Fruit fly (Drosophila melanogaster) whole organism, pupa: ENCODE measurements around the gene Zn72D.

Experiments used
- CG10348 ChIP-seq: fragments of 200-800 bp; sonication (Bioruptor generic); IDR thresholded peaks from 2 replicates; pipeline ENCODE4 v1.3.6; 2022; ENCODE audit warnings: missing biosample characterization, missing genetic modification characterization
- CG12605 ChIP-seq: fragments of 200-800 bp; sonication (Bioruptor generic); IDR thresholded peaks from 2 replicates; pipeline ENCODE4 v1.3.6; 2022; ENCODE audit warnings: missing biosample characterization, missing genetic modification characterization
- CG13204 ChIP-seq: fragments of 200-800 bp; sonication (Bioruptor generic); optimal IDR thresholded peaks from 2 replicates; lab custom pipeline; 2018; ENCODE audit warnings: missing biosample characterization, mild to moderate bottlenecking, missing genetic modification characterization, moderate library complexity
- CG14655 ChIP-seq: fragments of 200-800 bp; sonication (Bioruptor generic); optimal IDR thresholded peaks from 3 replicates; lab custom pipeline; 2017; ENCODE audit warnings: mild to moderate bottlenecking, missing biosample characterization, missing genetic modification reagents, missing genetic modification characterization
- CG15710 ChIP-seq: fragments of 200-800 bp; sonication (Bioruptor generic); optimal IDR thresholded peaks from 2 replicates; lab custom pipeline; 2018; ENCODE audit warnings: missing biosample characterization, mild to moderate bottlenecking, missing genetic modification characterization, moderate library complexity
- CG17806 ChIP-seq: fragments of 200-800 bp; sonication (Bioruptor generic); optimal IDR thresholded peaks from 2 replicates; lab custom pipeline; 2018; ENCODE audit warnings: missing biosample characterization, mild to moderate bottlenecking, missing genetic modification characterization, moderate library complexity
- CG32121 ChIP-seq: fragments of 200-800 bp; sonication (Bioruptor generic); IDR thresholded peaks from 2 replicates; pipeline ENCODE4 v1.3.6; 2022; ENCODE audit warnings: missing biosample characterization, missing genetic modification characterization
- CG34367 ChIP-seq: fragments of 200-800 bp; sonication (Bioruptor generic); optimal IDR thresholded peaks from 2 replicates; lab custom pipeline; 2018; ENCODE audit warnings: missing biosample characterization, mild to moderate bottlenecking, missing genetic modification characterization
- CG4496 ChIP-seq: fragments of 200-800 bp; sonication (Bioruptor generic); IDR thresholded peaks from 3 replicates; pipeline ENCODE4 v1.3.6; 2022; ENCODE audit warnings: missing biosample characterization, missing genetic modification characterization
- CG8159 ChIP-seq: fragments of 200-800 bp; sonication (Bioruptor generic); optimal IDR thresholded peaks from 3 replicates; lab custom pipeline; 2018; ENCODE audit warnings: missing biosample characterization, mild to moderate bottlenecking, missing genetic modification characterization, moderate library complexity
- CG8301 ChIP-seq: fragments of 200-800 bp; sonication (Bioruptor generic); optimal IDR thresholded peaks from 2 replicates; lab custom pipeline; 2018; ENCODE audit warnings: missing biosample characterization, mild to moderate bottlenecking, missing genetic modification characterization
- CG9948 ChIP-seq: fragments of 200-800 bp; sonication (Bioruptor generic); optimal IDR thresholded peaks from 2 replicates; lab custom pipeline; 2018; ENCODE audit warnings: missing biosample characterization, mild to moderate bottlenecking, missing genetic modification characterization, moderate library complexity
- D1 ChIP-seq: fragments of 200-800 bp; sonication (Bioruptor generic); optimal IDR thresholded peaks from 2 replicates; lab custom pipeline; 2018; ENCODE audit warnings: missing biosample characterization, mild to moderate bottlenecking, missing genetic modification characterization, moderate library complexity
- EcR ChIP-seq: fragments of 200-800 bp; sonication (Bioruptor generic); optimal IDR thresholded peaks from 3 replicates; lab custom pipeline; 2019; ENCODE audit warnings: missing biosample characterization, missing genetic modification characterization, mild to moderate bottlenecking, moderate library complexity, missing genetic modification reagents
- Ets98B ChIP-seq: fragments of 200-800 bp; sonication (Bioruptor generic); IDR thresholded peaks from 2 replicates; pipeline ENCODE4 v1.3.6; 2022; ENCODE audit warnings: missing biosample characterization, missing genetic modification characterization
- Pif1A ChIP-seq: fragments of 200-800 bp; sonication (Bioruptor generic); optimal IDR thresholded peaks from 3 replicates; lab custom pipeline; 2016; ENCODE audit warnings: missing biosample characterization, missing genetic modification characterization
- Pif1B ChIP-seq: fragments of 200-800 bp; sonication (Bioruptor generic); optimal IDR thresholded peaks from 3 replicates; lab custom pipeline; 2016; ENCODE audit warnings: missing biosample characterization, missing genetic modification characterization
- Snoo ChIP-seq: fragments of 200-800 bp; sonication (Bioruptor generic); optimal IDR thresholded peaks from 3 replicates; lab custom pipeline; 2017; ENCODE audit warnings: missing biosample characterization, mild to moderate bottlenecking, missing genetic modification characterization, inconsistent platforms
- fd96Ca ChIP-seq: fragments of 200-800 bp; sonication (Bioruptor generic); IDR thresholded peaks from 3 replicates; pipeline ENCODE4 v1.3.6; 2022; ENCODE audit warnings: missing biosample characterization, missing genetic modification characterization
- gl ChIP-seq: fragments of 200-800 bp; sonication (Bioruptor generic); optimal IDR thresholded peaks from 2 replicates; lab custom pipeline; 2018; ENCODE audit warnings: missing biosample characterization, mild to moderate bottlenecking, missing genetic modification characterization
- rn ChIP-seq: fragments of 200-800 bp; sonication (Bioruptor generic); IDR thresholded peaks from 2 replicates; pipeline ENCODE4 v1.3.6; 2022; ENCODE audit warnings: missing biosample characterization, missing genetic modification characterization

Zn72D gene

dm6 chr3L:16153650-16154049, 41.2 kb upstream of the Zn72D start:
- TF ChIP-seq EcR (GFP tag; lab: Kevin White, UChicago): peak; percentile 3
- TF ChIP-seq CG17806 (tag; lab: Kevin White, UChicago): no peak
- TF ChIP-seq gl (tag; lab: Kevin White, UChicago): no peak
- TF ChIP-seq CG4496 (GFP tag; lab: Robert Waterston, UW): 0 out of 3 replicates have a peak, but pooled peaks have one; percentile 8
- TF ChIP-seq CG15710 (tag; lab: Kevin White, UChicago): no peak

dm6 chr3L:16153089-16153488, 40.7 kb upstream of the Zn72D start:
- TF ChIP-seq EcR (GFP tag; lab: Kevin White, UChicago): no peak
- no peak for TF ChIP-seq D1 (tag; lab: Kevin White, UChicago)
- peak; percentile 24 for TF ChIP-seq CG15710 (tag; lab: Kevin White, UChicago)
- TF ChIP-seq Pif1B (GFP tag; lab: Kevin White, UChicago): peak; percentile 55
- TF ChIP-seq CG14655 (GFP tag; lab: Kevin White, UChicago): peak; percentile 34
- no peak for TF ChIP-seq CG8301 (tag; lab: Kevin White, UChicago)
- TF ChIP-seq rn (GFP tag; lab: Robert Waterston, UW): 0 out of 2 replicates have a peak, but pooled peaks have one; percentile 23
- TF ChIP-seq CG12605 (GFP tag; lab: Robert Waterston, UW): no peak; the same call in none of the 2 replicates
- peak; percentile 74 for TF ChIP-seq CG4496 (GFP tag; lab: Robert Waterston, UW)
- no peak for TF ChIP-seq CG10348 (GFP tag; lab: Robert Waterston, UW)
- TF ChIP-seq CG32121 (GFP tag; lab: Robert Waterston, UW): peak; percentile 64
- no peak for TF ChIP-seq Snoo (tag; lab: Kevin White, UChicago)
- TF ChIP-seq CG17806 (tag; lab: Kevin White, UChicago): no peak
- TF ChIP-seq fd96Ca (GFP tag; lab: Robert Waterston, UW): no peak
- TF ChIP-seq CG34367: no peak
- TF ChIP-seq CG9948 (tag; lab: Kevin White, UChicago): no peak
- peak; percentile 56 for TF ChIP-seq Ets98B (GFP tag; lab: Robert Waterston, UW)
- TF ChIP-seq CG8159 (tag; lab: Kevin White, UChicago): peak; percentile 6
- TF ChIP-seq CG13204: peak; percentile 43
- peak; percentile 62 for TF ChIP-seq Pif1A (GFP tag; lab: Kevin White, UChicago)
- TF ChIP-seq gl (tag; lab: Kevin White, UChicago): peak; percentile 46

- no peak for TF ChIP-seq CG15710 (tag; lab: Kevin White, UChicago)
- no peak for TF ChIP-seq EcR (GFP tag; lab: Kevin White, UChicago)
- peak; percentile 39; the same call in 1 of the 2 replicates for TF ChIP-seq Ets98B (GFP tag; lab: Robert Waterston, UW)
- TF ChIP-seq CG4496 (GFP tag; lab: Robert Waterston, UW): 0 out of 3 replicates have a peak, but pooled peaks have one; percentile 20
- TF ChIP-seq CG17806 (tag; lab: Kevin White, UChicago): no peak
- no peak for TF ChIP-seq CG13204
- no peak for TF ChIP-seq Pif1A (GFP tag; lab: Kevin White, UChicago)
Observed at dm6 chr3L:16151742-16152141, 39.3 kb upstream of the Zn72D start.

- TF ChIP-seq CG34367 (no peak), CG9948 (tag; lab: Kevin White, UChicago) (no peak), CG14655 (GFP tag; lab: Kevin White, UChicago) (no peak), CG32121 (GFP tag; lab: Robert Waterston, UW) (0 out of 2 replicates have a peak, but pooled peaks have one; percentile 23), gl (tag; lab: Kevin White, UChicago) (no peak), CG12605 (GFP tag; lab: Robert Waterston, UW) (no peak), CG4496 (GFP tag; lab: Robert Waterston, UW) (no peak), CG15710 (tag; lab: Kevin White, UChicago) (no peak), CG10348 (GFP tag; lab: Robert Waterston, UW) (no peak)
Observed at dm6 chr3L:16150850-16151515, 38.6 kb upstream of the Zn72D start.

- TF ChIP-seq CG32121 (GFP tag; lab: Robert Waterston, UW): peak; percentile 43
- TF ChIP-seq EcR (GFP tag; lab: Kevin White, UChicago): peak; percentile 72
- TF ChIP-seq CG17806 (tag; lab: Kevin White, UChicago): no peak
Observed at dm6 chr3L:16150161-16150538, 37.7 kb upstream of the Zn72D start.

dm6 chr3L:16149418-16150160, 37.2 kb upstream of the Zn72D start:
- TF ChIP-seq Snoo (tag; lab: Kevin White, UChicago): peak; percentile 52
- peak; percentile 14 for TF ChIP-seq CG9948 (tag; lab: Kevin White, UChicago)
- peak; percentile 25 for TF ChIP-seq CG13204
- no peak for TF ChIP-seq CG10348 (GFP tag; lab: Robert Waterston, UW)
- TF ChIP-seq CG8301 (tag; lab: Kevin White, UChicago): peak; percentile 10
- no peak for TF ChIP-seq EcR (GFP tag; lab: Kevin White, UChicago)
- TF ChIP-seq CG15710 (tag; lab: Kevin White, UChicago): peak; percentile 11
- peak; percentile 52 for TF ChIP-seq CG8159 (tag; lab: Kevin White, UChicago)
- TF ChIP-seq CG4496 (GFP tag; lab: Robert Waterston, UW): no peak
